Fruit fly (Drosophila melanogaster): ENCODE data around the gene Smn.
A peak's percentile ranks its signal among the peaks of the same experiment; 100 is the strongest.

dm6 chr3L:16533932-16534331 lies 47.4 kb downstream of the Smn start:
- TF ChIP-seq CG6808 (GFP tag; optimal IDR thresholded peaks at IDR 0.05) (no peak), CG6854 (GFP tag; optimal IDR thresholded peaks at IDR 0.05) (no peak), CG32006 (GFP tag; optimal IDR thresholded peaks at IDR 0.05) (peak; percentile 54), svp (GFP tag) (peak; percentile 65), Met (GFP tag; optimal IDR thresholded peaks at IDR 0.05) (no peak), Ets21C (GFP tag; optimal IDR thresholded peaks at IDR 0.05) (no peak), net (GFP tag; optimal IDR thresholded peaks at IDR 0.05) (no peak), fd85E (GFP tag; optimal IDR thresholded peaks at IDR 0.05) (no peak), topi (GFP tag; optimal IDR thresholded peaks at IDR 0.05) (no peak), CG10631 (GFP tag; optimal IDR thresholded peaks at IDR 0.05) (peak; percentile 14), Sox102F (GFP tag; optimal IDR thresholded peaks at IDR 0.05) (no peak), CG7368 (GFP tag; optimal IDR thresholded peaks at IDR 0.05) (no peak), CG6276 (GFP tag; optimal IDR thresholded peaks at IDR 0.05) (no peak)

All from whole organism, prepupa.